Fruit fly (Drosophila melanogaster) whole organism, wandering third instar larva: ENCODE data around the gene CG14803.

Experiments
- Abd-B ChIP-seq: fragments of >200 bp; optimal IDR thresholded peaks from 2 replicates; lab custom pipeline; 2017; ENCODE audit warnings: missing biosample characterization, missing genetic modification characterization
- CG32264 ChIP-seq: fragments of 200-800 bp; sonication (Bioruptor generic); optimal IDR thresholded peaks from 2 replicates; lab custom pipeline; 2016; ENCODE audit warnings: missing biosample characterization, missing genetic modification characterization
- CG9705 ChIP-seq: fragments of 200-800 bp; sonication (Bioruptor generic); optimal IDR thresholded peaks from 2 replicates; lab custom pipeline; 2018; ENCODE audit warnings: missing biosample characterization, mild to moderate bottlenecking, missing genetic modification characterization
- CrebA ChIP-seq: fragments of 200-800 bp; sonication (Bioruptor generic); optimal IDR thresholded peaks from 2 replicates; lab custom pipeline; 2016; ENCODE audit warnings: missing biosample characterization, mild to moderate bottlenecking, missing genetic modification characterization, borderline replicate concordance
- Dif ChIP-seq: fragments of 200-275, 200-300 bp; sonication (Bioruptor generic); optimal IDR thresholded peaks from 2 replicates; lab custom pipeline; 2018; ENCODE audit warnings: missing biosample characterization, missing genetic modification characterization; ENCODE audit not compliant: partially characterized antibody
- GATAd ChIP-seq: sonication (Bioruptor generic); optimal IDR thresholded peaks from 2 replicates; lab custom pipeline; 2016; ENCODE audit warnings: missing biosample characterization, missing genetic modification characterization
- HLH106 ChIP-seq: fragments of 200-800 bp; optimal IDR thresholded peaks from 3 replicates; lab custom pipeline; 2019; ENCODE audit warnings: missing biosample characterization, mild to moderate bottlenecking, missing genetic modification characterization, moderate library complexity
- Hnf4 ChIP-seq: fragments of 200-800 bp; sonication (Bioruptor generic); optimal IDR thresholded peaks from 2 replicates; lab custom pipeline; 2016; ENCODE audit warnings: missing biosample characterization, mild to moderate bottlenecking, missing genetic modification characterization
- Hr78 ChIP-seq: fragments of >200 bp; optimal IDR thresholded peaks from 2 replicates; lab custom pipeline; 2017; ENCODE audit warnings: missing biosample characterization, missing genetic modification characterization
- Jra ChIP-seq: sonication (Bioruptor generic); optimal IDR thresholded peaks from 2 replicates; lab custom pipeline; 2016; ENCODE audit warnings: missing biosample characterization, missing genetic modification characterization
- Mio ChIP-seq: sonication (Bioruptor generic); optimal IDR thresholded peaks from 2 replicates; lab custom pipeline; 2016; ENCODE audit warnings: missing biosample characterization, missing genetic modification characterization
- Myc ChIP-seq: fragments of >200 bp; optimal IDR thresholded peaks from 2 replicates; lab custom pipeline; 2017
- N ChIP-seq: fragments of >200 bp; optimal IDR thresholded peaks from 2 replicates; lab custom pipeline; 2018; ENCODE audit warnings: missing biosample characterization, missing external identifiers, missing genetic modification characterization
- Rel ChIP-seq, 2 experiments: fragments of 200-800 bp; sonication (Bioruptor generic) in 1 of 2; optimal IDR thresholded peaks; 2 replicates in 1 of 2; 3 replicates in 1 of 2; lab custom pipeline; 2016 to 2019; ENCODE audit warnings: mild to moderate bottlenecking in 2 of 2, missing biosample characterization in 2 of 2, missing genetic modification characterization in 2 of 2, moderate library complexity in 1 of 2
- Sp1 ChIP-seq: fragments of 200-800 bp; sonication (Bioruptor generic); optimal IDR thresholded peaks from 3 replicates; lab custom pipeline; 2019; ENCODE audit warnings: missing biosample characterization, mild to moderate bottlenecking, missing genetic modification characterization, moderate library complexity
- Vsx2 ChIP-seq: fragments of 200-300, 225-300 bp; sonication (Bioruptor generic); optimal IDR thresholded peaks from 2 replicates; lab custom pipeline; 2018; ENCODE audit warnings: missing biosample characterization, missing genetic modification characterization; ENCODE audit not compliant: partially characterized antibody
- br ChIP-seq: fragments of 200-800 bp; sonication (Bioruptor generic); optimal IDR thresholded peaks from 2 replicates; lab custom pipeline; 2016; ENCODE audit warnings: missing biosample characterization, missing genetic modification characterization
- brk ChIP-seq: fragments of 200-800 bp; sonication (Bioruptor generic); optimal IDR thresholded peaks from 2 replicates; lab custom pipeline; 2016; ENCODE audit warnings: missing biosample characterization, mild to moderate bottlenecking, missing genetic modification characterization
- dmrt93B ChIP-seq: fragments of 200-800 bp; sonication (Bioruptor generic); optimal IDR thresholded peaks from 2 replicates; lab custom pipeline; 2018; ENCODE audit warnings: missing biosample characterization, mild to moderate bottlenecking, missing genetic modification characterization
- dsf ChIP-seq: sonication (Bioruptor generic); optimal IDR thresholded peaks from 2 replicates; lab custom pipeline; 2016; ENCODE audit warnings: missing biosample characterization, missing genetic modification characterization, borderline replicate concordance
- ey ChIP-seq: fragments of 200-800 bp; sonication (Bioruptor generic); optimal IDR thresholded peaks from 2 replicates; lab custom pipeline; 2016; ENCODE audit warnings: missing biosample characterization, missing genetic modification characterization
- foxo ChIP-seq, 2 experiments: fragments of 200-800 bp; sonication (Bioruptor generic); optimal IDR thresholded peaks; 2 replicates in 1 of 2; 3 replicates in 1 of 2; lab custom pipeline; 2016 to 2017; ENCODE audit warnings: missing biosample characterization in 2 of 2, missing genetic modification characterization in 2 of 2
- fru ChIP-seq: fragments of 200-800 bp; sonication (Bioruptor generic); optimal IDR thresholded peaks from 3 replicates; lab custom pipeline; 2016; ENCODE audit warnings: missing biosample characterization, mild to moderate bottlenecking, missing genetic modification characterization
- h ChIP-seq: fragments of 200-800 bp; sonication (Bioruptor generic); optimal IDR thresholded peaks from 3 replicates; lab custom pipeline; 2016; ENCODE audit warnings: missing biosample characterization, mild to moderate bottlenecking, missing genetic modification characterization
- jim ChIP-seq: fragments of 175-275, 200-325 bp; sonication (Bioruptor generic); optimal IDR thresholded peaks from 2 replicates; lab custom pipeline; 2016; ENCODE audit warnings: missing biosample characterization, mild to moderate bottlenecking, missing genetic modification characterization
- pan ChIP-seq: fragments of >200 bp; optimal IDR thresholded peaks from 2 replicates; lab custom pipeline; 2017
- psq ChIP-seq: fragments of 200-800 bp; sonication (Bioruptor generic); optimal IDR thresholded peaks from 3 replicates; lab custom pipeline; 2017; ENCODE audit warnings: missing biosample characterization, mild to moderate bottlenecking, missing genetic modification characterization, moderate library complexity
- rgr ChIP-seq: fragments of 200-800 bp; sonication (Bioruptor generic); optimal IDR thresholded peaks from 3 replicates; lab custom pipeline; 2016; ENCODE audit warnings: missing biosample characterization, mild to moderate bottlenecking, missing genetic modification characterization
- sv ChIP-seq: fragments of 200-800 bp; sonication (Bioruptor generic); optimal IDR thresholded peaks from 3 replicates; lab custom pipeline; 2016; ENCODE audit warnings: missing biosample characterization, missing genetic modification characterization
- tai ChIP-seq: sonication (Bioruptor generic); optimal IDR thresholded peaks from 2 replicates; lab custom pipeline; 2016; ENCODE audit warnings: missing biosample characterization, missing genetic modification characterization
- usp ChIP-seq: fragments of >200 bp; optimal IDR thresholded peaks from 2 replicates; lab custom pipeline; 2017; ENCODE audit warnings: missing biosample characterization, missing genetic modification characterization
- woc ChIP-seq: sonication (Bioruptor generic); optimal IDR thresholded peaks from 2 replicates; lab custom pipeline; 2016; ENCODE audit warnings: missing biosample characterization, mild to moderate bottlenecking, missing genetic modification characterization

Gene CG14803

dm6 chrX:1879606-1880110 lies 11.0 kb downstream of the CG14803 start, which contains the start of gene CG14818 (continued):
- no peak for TF ChIP-seq dsf (GFP tag; lab: Kevin White, UChicago)
- no peak for TF ChIP-seq N (GFP tag; lab: Kevin White, UChicago)
- TF ChIP-seq fru = peak; percentile 46
- no peak for TF ChIP-seq tai (GFP tag; lab: Kevin White, UChicago)
- TF ChIP-seq pan (lab: Kevin White, UChicago) = no peak
- no peak for TF ChIP-seq brk (GFP tag; lab: Kevin White, UChicago)
- no peak for TF ChIP-seq Abd-B (GFP tag; lab: Kevin White, UChicago)
- no peak for TF ChIP-seq Myc (lab: Kevin White, UChicago)
- no peak for TF ChIP-seq dmrt93B (GFP tag; lab: Kevin White, UChicago)
- no peak for TF ChIP-seq Mio (GFP tag; lab: Kevin White, UChicago)

- peak; percentile 34 for TF ChIP-seq Sp1
- TF ChIP-seq foxo (GFP tag; optimal IDR thresholded peaks at IDR 0.05; lab: Kevin White, UChicago) = peak in 1 of 2 experiments; percentile 50
- TF ChIP-seq h (GFP tag; lab: Kevin White, UChicago) = peak; percentile 32
- TF ChIP-seq CrebA = no peak
- TF ChIP-seq HLH106 = peak; percentile 53
- peak; percentile 17 for TF ChIP-seq woc (GFP tag; lab: Kevin White, UChicago)
- no peak for TF ChIP-seq Jra (GFP tag; lab: Kevin White, UChicago)
- peak; percentile 51 for TF ChIP-seq fru
- TF ChIP-seq rgr (GFP tag; lab: Kevin White, UChicago) = peak; percentile 41
- peak; percentile 7 for TF ChIP-seq CG9705 (GFP tag; lab: Kevin White, UChicago)
- peak; percentile 18 for TF ChIP-seq ey (GFP tag; lab: Kevin White, UChicago)
- no peak for TF ChIP-seq jim
- peak; percentile 34 for TF ChIP-seq br (GFP tag; lab: Kevin White, UChicago)
Measured at dm6 chrX:1880139-1880556, 11.5 kb downstream of the CG14803 start, which contains the start of gene Coa8. Gene Coa8 (plus strand): TSS chrX:1880282.

- no peak for TF ChIP-seq sv (GFP tag; lab: Kevin White, UChicago)
- no peak for TF ChIP-seq psq (GFP tag; lab: Kevin White, UChicago)
- TF ChIP-seq pan (lab: Kevin White, UChicago) = no peak
- no peak for TF ChIP-seq Jra (GFP tag; lab: Kevin White, UChicago)
- no peak for TF ChIP-seq dsf (GFP tag; lab: Kevin White, UChicago)
- TF ChIP-seq usp (GFP tag; lab: Kevin White, UChicago) = no peak
- TF ChIP-seq brk (GFP tag; lab: Kevin White, UChicago) = no peak
- TF ChIP-seq Vsx2 (GFP tag; lab: Kevin White, UChicago) = no peak
- TF ChIP-seq CG9705 (GFP tag; lab: Kevin White, UChicago) = no peak
- TF ChIP-seq Hnf4 (GFP tag; lab: Kevin White, UChicago) = no peak
- no peak for TF ChIP-seq Dif (GFP tag; lab: Kevin White, UChicago)
- no peak for TF ChIP-seq tai (GFP tag; lab: Kevin White, UChicago)
- no peak for TF ChIP-seq h (GFP tag; lab: Kevin White, UChicago)
- no peak for TF ChIP-seq CG32264 (GFP tag; lab: Kevin White, UChicago)
- no peak for TF ChIP-seq Myc (lab: Kevin White, UChicago)
- no peak for TF ChIP-seq Hr78
Measured at dm6 chrX:1880779-1881178, 12.1 kb downstream of the CG14803 start.

- TF ChIP-seq Dif (GFP tag; lab: Kevin White, UChicago) = no peak
- no peak for TF ChIP-seq tai (GFP tag; lab: Kevin White, UChicago)
- peak; percentile 33 for TF ChIP-seq CG9705 (GFP tag; lab: Kevin White, UChicago)
- no peak for TF ChIP-seq pan (lab: Kevin White, UChicago)
- TF ChIP-seq Sp1 = peak; percentile 43
- no peak for TF ChIP-seq Rel (GFP tag; optimal IDR thresholded peaks at IDR 0.05; lab: Kevin White, UChicago)
- TF ChIP-seq Rel (tag; optimal IDR thresholded peaks at IDR 0.05; lab: Kevin White, UChicago) = peak; percentile 52
- no peak for TF ChIP-seq GATAd (GFP tag; lab: Kevin White, UChicago)
- peak; percentile 58 for TF ChIP-seq HLH106
- TF ChIP-seq Abd-B (GFP tag; lab: Kevin White, UChicago) = no peak
- peak; percentile 63 for TF ChIP-seq Myc (lab: Kevin White, UChicago)
- no peak for TF ChIP-seq rgr (GFP tag; lab: Kevin White, UChicago)
- TF ChIP-seq Jra (GFP tag; lab: Kevin White, UChicago) = no peak
Measured at dm6 chrX:1889926-1890325, 21.3 kb downstream of the CG14803 start, which contains the start of the genes trr and mRpL16. Gene trr (minus strand): TSS chrX:1889950. Gene mRpL16 (plus strand): TSS chrX:1890256.
